Fruit fly (Drosophila melanogaster): ENCODE data around the gene bif.

Gene bif

dm6 chrX:11628986-11629571 is 49.7 kb upstream of the bif start (continued):
- TF ChIP-seq vri (GFP tag; optimal IDR thresholded peaks at IDR 0.05): no peak
- no peak for TF ChIP-seq CG10631 (GFP tag; optimal IDR thresholded peaks at IDR 0.05)

dm6 chrX:11631704-11632103 is 47.1 kb upstream of the bif start:
- no peak for TF ChIP-seq achi (GFP tag; optimal IDR thresholded peaks at IDR 0.05)
- TF ChIP-seq Sox14 (GFP tag; optimal IDR thresholded peaks at IDR 0.05): no peak
- TF ChIP-seq Ets96B (tag; optimal IDR thresholded peaks at IDR 0.05): no peak
- no peak for TF ChIP-seq Ets21C (GFP tag; optimal IDR thresholded peaks at IDR 0.05)
- TF ChIP-seq lz (GFP tag; optimal IDR thresholded peaks at IDR 0.05): no peak
- no peak for TF ChIP-seq CG10669 (GFP tag; optimal IDR thresholded peaks at IDR 0.05)
- TF ChIP-seq ss (GFP tag; optimal IDR thresholded peaks at IDR 0.05): no peak
- TF ChIP-seq dac (GFP tag; optimal IDR thresholded peaks at IDR 0.05): no peak
- TF ChIP-seq vri (GFP tag; optimal IDR thresholded peaks at IDR 0.05): no peak
- no peak for TF ChIP-seq CG3032 (tag; optimal IDR thresholded peaks at IDR 0.05)
- TF ChIP-seq esn (GFP tag; optimal IDR thresholded peaks at IDR 0.05): no peak
- no peak for TF ChIP-seq eg (GFP tag; IDR thresholded peaks at IDR 0.05)

dm6 chrX:11633199-11633598 is 45.6 kb upstream of the bif start:
- TF ChIP-seq Eip78C (GFP tag): peak; percentile 69
- TF ChIP-seq CG32006 (GFP tag; optimal IDR thresholded peaks at IDR 0.05): peak; percentile 8
- TF ChIP-seq CG3032 (tag; optimal IDR thresholded peaks at IDR 0.05): peak; percentile 56
- peak; percentile 27 for TF ChIP-seq CG1621 (tag; optimal IDR thresholded peaks at IDR 0.05)
- TF ChIP-seq pdm3 (GFP tag; optimal IDR thresholded peaks at IDR 0.05): peak; percentile 8
- TF ChIP-seq CG10631 (GFP tag; optimal IDR thresholded peaks at IDR 0.05): peak; percentile 39
- TF ChIP-seq CG11762 (GFP tag; optimal IDR thresholded peaks at IDR 0.05; ENCODE audit: insufficient read depth): peak; percentile 11
- peak; percentile 52 for TF ChIP-seq Ets96B (tag; optimal IDR thresholded peaks at IDR 0.05)
- peak; percentile 19 for TF ChIP-seq CG3919 (GFP tag; optimal IDR thresholded peaks at IDR 0.05)
- peak; percentile 27; the same call in 1 of the 3 replicates for TF ChIP-seq CG6163 (GFP tag; IDR thresholded peaks at IDR 0.05)
- peak; percentile 40 for TF ChIP-seq OdsH (GFP tag; optimal IDR thresholded peaks at IDR 0.05)
- TF ChIP-seq salr (GFP tag; optimal IDR thresholded peaks at IDR 0.05): peak in 1 of 2 experiments; percentile 26
- peak; percentile 30 for TF ChIP-seq Eip75B (GFP tag; optimal IDR thresholded peaks at IDR 0.05)
- peak; percentile 38 for TF ChIP-seq Met (GFP tag; optimal IDR thresholded peaks at IDR 0.05)
- TF ChIP-seq svp (GFP tag): peak; percentile 43
- peak; percentile 10 for TF ChIP-seq fd59A (GFP tag; optimal IDR thresholded peaks at IDR 0.05)
- TF ChIP-seq achi (GFP tag; optimal IDR thresholded peaks at IDR 0.05): peak; percentile 20
- peak; percentile 11 for TF ChIP-seq acj6 (GFP tag; optimal IDR thresholded peaks at IDR 0.05)
- peak; percentile 55 for TF ChIP-seq CG10669 (GFP tag; optimal IDR thresholded peaks at IDR 0.05)
- TF ChIP-seq dsx (GFP tag; optimal IDR thresholded peaks at IDR 0.05; ENCODE audit: poor library complexity, severe bottlenecking): peak; percentile 27

DNA sequence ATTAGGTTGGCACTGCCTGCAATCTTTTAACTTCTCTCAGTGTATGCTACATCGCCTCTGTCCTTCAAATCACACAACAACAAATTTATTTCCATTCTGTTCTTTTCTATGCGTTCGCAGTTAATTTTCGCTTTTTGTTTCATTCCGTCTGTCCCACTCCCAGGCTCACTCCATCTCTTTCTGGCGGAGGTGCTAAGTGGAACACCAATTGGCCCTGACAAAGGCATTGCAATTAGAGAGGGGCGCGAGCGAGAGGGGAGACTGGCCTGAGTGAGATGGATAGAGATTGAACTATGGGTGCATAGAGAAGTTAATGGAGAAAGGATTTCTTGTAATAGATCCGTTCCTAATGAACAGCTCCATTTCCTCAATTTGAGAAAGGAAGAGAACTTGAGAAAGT is 38.3 kb upstream of the bif start:
- TF ChIP-seq CG8319 (GFP tag; optimal IDR thresholded peaks at IDR 0.05) (no peak), Eip78C (GFP tag) (peak; percentile 34), Ets96B (tag; optimal IDR thresholded peaks at IDR 0.05) (no peak), svp (GFP tag) (no peak), pdm3 (GFP tag; optimal IDR thresholded peaks at IDR 0.05) (no peak), acj6 (GFP tag; optimal IDR thresholded peaks at IDR 0.05) (no peak), CG7368 (GFP tag; optimal IDR thresholded peaks at IDR 0.05) (no peak), Sox14 (GFP tag; optimal IDR thresholded peaks at IDR 0.05) (no peak)

DNA sequence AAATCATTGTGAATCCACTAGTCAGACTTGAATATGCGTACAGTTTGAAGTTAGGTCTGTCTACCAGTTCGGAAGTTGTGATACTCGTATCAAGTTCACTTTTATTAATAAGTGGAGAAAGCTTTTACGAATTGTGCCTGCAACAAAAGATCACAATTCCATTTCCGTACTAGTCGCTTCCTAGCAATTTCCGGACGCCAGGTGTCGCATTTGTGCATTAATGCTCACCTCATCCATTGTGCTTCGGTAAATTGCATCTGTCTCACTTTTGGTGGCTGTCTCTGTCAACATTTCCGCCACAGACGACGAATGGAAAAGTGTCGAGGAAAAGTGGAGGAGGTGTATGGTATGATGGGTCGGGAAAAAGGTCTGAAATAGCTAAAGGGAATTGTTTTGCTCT is 35.5 kb upstream of the bif start:
- no peak for TF ChIP-seq Gug (GFP tag; IDR thresholded peaks at IDR 0.05)
- TF ChIP-seq CG7368 (GFP tag; optimal IDR thresholded peaks at IDR 0.05): no peak
- no peak for TF ChIP-seq CG6163 (GFP tag; IDR thresholded peaks at IDR 0.05)
- no peak for TF ChIP-seq CG11294 (GFP tag; IDR thresholded peaks at IDR 0.05)
- no peak for TF ChIP-seq Met (GFP tag; optimal IDR thresholded peaks at IDR 0.05)
- TF ChIP-seq Lpt (GFP tag; optimal IDR thresholded peaks at IDR 0.05): no peak
- TF ChIP-seq Eip75B (GFP tag; optimal IDR thresholded peaks at IDR 0.05): no peak
- no peak for TF ChIP-seq esn (GFP tag; optimal IDR thresholded peaks at IDR 0.05)
- no peak for TF ChIP-seq Sox15 (GFP tag; optimal IDR thresholded peaks at IDR 0.05)
- no peak for TF ChIP-seq Ets96B (tag; optimal IDR thresholded peaks at IDR 0.05)
- no peak for TF ChIP-seq OdsH (GFP tag; optimal IDR thresholded peaks at IDR 0.05)
- no peak for TF ChIP-seq CG6854 (GFP tag; optimal IDR thresholded peaks at IDR 0.05)
- no peak for TF ChIP-seq eg (GFP tag; IDR thresholded peaks at IDR 0.05)
- no peak for TF ChIP-seq CG9139 (GFP tag; optimal IDR thresholded peaks at IDR 0.05)
